Fruit fly (Drosophila melanogaster): ENCODE measurements around the gene CG17982.

Gene CG17982

dm6 chrX:8122834-8123233 is 20.8 kb downstream of the CG17982 start (continued):
- peak; percentile 0 for TF ChIP-seq Sox15 (GFP tag; optimal IDR thresholded peaks at IDR 0.05)
- TF ChIP-seq CG8119 (GFP tag; IDR thresholded peaks at IDR 0.05) = peak; percentile 77
- TF ChIP-seq Sox102F (GFP tag; optimal IDR thresholded peaks at IDR 0.05) = no peak
- TF ChIP-seq salr (GFP tag; optimal IDR thresholded peaks at IDR 0.05) = peak in 1 of 2 experiments; percentile 38
- TF ChIP-seq vri (GFP tag; optimal IDR thresholded peaks at IDR 0.05) = no peak
- peak; percentile 34 for TF ChIP-seq acj6 (GFP tag; optimal IDR thresholded peaks at IDR 0.05)
- peak; percentile 92 for TF ChIP-seq Eip78C (GFP tag)
- TF ChIP-seq eg (GFP tag; IDR thresholded peaks at IDR 0.05) = peak; percentile 62
- no peak for TF ChIP-seq Gug (GFP tag; IDR thresholded peaks at IDR 0.05)
- TF ChIP-seq lz (GFP tag; optimal IDR thresholded peaks at IDR 0.05) = no peak
- TF ChIP-seq esn (GFP tag; optimal IDR thresholded peaks at IDR 0.05) = peak; percentile 18
- TF ChIP-seq CG6792 (GFP tag; optimal IDR thresholded peaks at IDR 0.05) = peak; percentile 25
- peak; percentile 28 for TF ChIP-seq Sox14 (GFP tag; optimal IDR thresholded peaks at IDR 0.05)
- no peak for TF ChIP-seq CG31627 (GFP tag; optimal IDR thresholded peaks at IDR 0.05)
- peak; percentile 34 for TF ChIP-seq achi (GFP tag; optimal IDR thresholded peaks at IDR 0.05)
- TF ChIP-seq CG4318 (GFP tag; optimal IDR thresholded peaks at IDR 0.05) = peak; percentile 57

- TF ChIP-seq Eip78C (GFP tag) (peak; percentile 39), CG8632 (GFP tag; optimal IDR thresholded peaks at IDR 0.05) (no peak)
These were observed 22.7 kb downstream of the CG17982 start, which contains the start of gene CG2260 for dm6 chrX:8120939-8121338. CG2260 (minus strand) TSS chrX:8121147.

dm6 chrX:8116813-8117212 is 26.8 kb downstream of the CG17982 start, which contains the start of gene CG1575:
CG1575 (plus strand) TSS chrX:8117012.
- TF ChIP-seq Blimp-1 (GFP tag; optimal IDR thresholded peaks at IDR 0.05) = no peak
- no peak for TF ChIP-seq CG8632 (GFP tag; optimal IDR thresholded peaks at IDR 0.05)
- TF ChIP-seq CG15336 (GFP tag; IDR thresholded peaks at IDR 0.05) = no peak
- TF ChIP-seq CG6792 (GFP tag; optimal IDR thresholded peaks at IDR 0.05) = no peak
- no peak for TF ChIP-seq fd85E (GFP tag; optimal IDR thresholded peaks at IDR 0.05)
- TF ChIP-seq CG6163 (GFP tag; IDR thresholded peaks at IDR 0.05) = no peak
- no peak for TF ChIP-seq vri (GFP tag; optimal IDR thresholded peaks at IDR 0.05)
- no peak for TF ChIP-seq acj6 (GFP tag; optimal IDR thresholded peaks at IDR 0.05)
- TF ChIP-seq CG3032 (tag; optimal IDR thresholded peaks at IDR 0.05) = no peak
- TF ChIP-seq esn (GFP tag; optimal IDR thresholded peaks at IDR 0.05) = no peak
- no peak for TF ChIP-seq CG10669 (GFP tag; optimal IDR thresholded peaks at IDR 0.05)

- no peak for TF ChIP-seq CG6808 (GFP tag; optimal IDR thresholded peaks at IDR 0.05)
- TF ChIP-seq CG8632 (GFP tag; optimal IDR thresholded peaks at IDR 0.05) = no peak
- peak; percentile 3 for TF ChIP-seq CG16779 (tag; optimal IDR thresholded peaks at IDR 0.05)
- no peak for TF ChIP-seq CG11762 (GFP tag; optimal IDR thresholded peaks at IDR 0.05; ENCODE audit: insufficient read depth)
- no peak for TF ChIP-seq Eip93F (GFP tag; optimal IDR thresholded peaks at IDR 0.05)
- TF ChIP-seq Eip78C (GFP tag) = peak; percentile 84
- TF ChIP-seq fkh (GFP tag; optimal IDR thresholded peaks at IDR 0.05) = peak; percentile 5
- no peak for TF ChIP-seq CG6792 (GFP tag; optimal IDR thresholded peaks at IDR 0.05)
- TF ChIP-seq CG6276 (GFP tag; optimal IDR thresholded peaks at IDR 0.05) = peak; percentile 4
- no peak for TF ChIP-seq CG4318 (GFP tag; optimal IDR thresholded peaks at IDR 0.05)
These were observed 27.8 kb downstream of the CG17982 start, which contains the start of gene Gclc for dm6 chrX:8115717-8116311. Gclc (minus strand) TSS chrX:8116147.

- no peak for TF ChIP-seq CG11762 (GFP tag; optimal IDR thresholded peaks at IDR 0.05; ENCODE audit: insufficient read depth)
- TF ChIP-seq CG6276 (GFP tag; optimal IDR thresholded peaks at IDR 0.05) = no peak
- TF ChIP-seq CG11902 (GFP tag; optimal IDR thresholded peaks at IDR 0.05) = no peak
- TF ChIP-seq esn (GFP tag; optimal IDR thresholded peaks at IDR 0.05) = no peak
- TF ChIP-seq CG32006 (GFP tag; optimal IDR thresholded peaks at IDR 0.05) = no peak
- no peak for TF ChIP-seq ss (GFP tag; optimal IDR thresholded peaks at IDR 0.05)
- TF ChIP-seq Sox15 (GFP tag; optimal IDR thresholded peaks at IDR 0.05) = no peak
- TF ChIP-seq CG3919 (GFP tag; optimal IDR thresholded peaks at IDR 0.05) = no peak
- TF ChIP-seq CG1621 (tag; optimal IDR thresholded peaks at IDR 0.05) = no peak
- TF ChIP-seq Hr39 (GFP tag; optimal IDR thresholded peaks at IDR 0.05) = no peak
- TF ChIP-seq cyc (GFP tag; optimal IDR thresholded peaks at IDR 0.05) = no peak
- no peak for TF ChIP-seq Gug (GFP tag; IDR thresholded peaks at IDR 0.05)
These were observed 28.3 kb downstream of the CG17982 start for dm6 chrX:8115343-8115676.

Data from whole organism, prepupa.